Worm (Caenorhabditis elegans) whole organism, early embryonic: Measurements from ENCODE around the gene hpr-9.

ENCODE experiments used
- B0310.2 ChIP-seq: sonication (generic microtip); optimal IDR thresholded peaks from 2 replicates; lab custom pipeline; 2016; ENCODE audit warnings: mild to moderate bottlenecking, missing genetic modification characterization, missing compliant biosample characterization
- F13C5.2 ChIP-seq: sonication (generic microtip); optimal IDR thresholded peaks from 2 replicates; lab custom pipeline; 2017; ENCODE audit warnings: mild to moderate bottlenecking, missing genetic modification characterization, inconsistent platforms, missing compliant biosample characterization
- aly-1 ChIP-seq: sonication (generic microtip); optimal IDR thresholded peaks from 2 replicates; lab custom pipeline; 2016; ENCODE audit warnings: missing genetic modification characterization, missing compliant biosample characterization
- ama-1 ChIP-seq: fragments of 150-350 bp; optimal IDR thresholded peaks from 2 replicates; lab custom pipeline; 2014
- ceh-13 ChIP-seq: fragments of 200-800 bp; sonication (Bioruptor generic); optimal IDR thresholded peaks from 2 replicates; lab custom pipeline; 2018; ENCODE audit warnings: mild to moderate bottlenecking, missing genetic modification characterization, missing compliant biosample characterization
- ceh-36 ChIP-seq: sonication (generic microtip); optimal IDR thresholded peaks from 2 replicates; lab custom pipeline; 2016; ENCODE audit warnings: missing genetic modification characterization, inconsistent platforms, missing compliant biosample characterization
- ets-7 ChIP-seq: sonication (generic microtip); optimal IDR thresholded peaks from 2 replicates; lab custom pipeline; 2016; ENCODE audit warnings: missing genotype, missing genetic modification characterization, missing compliant biosample characterization
- flt-1 ChIP-seq: fragments of 200-800 bp; sonication (Bioruptor generic); IDR thresholded peaks from 2 replicates; pipeline ENCODE4 v1.3.6; 2022; ENCODE audit warnings: missing genetic modification characterization, missing compliant biosample characterization
- hmbx-1 ChIP-seq: sonication (generic microtip); optimal IDR thresholded peaks from 2 replicates; lab custom pipeline; 2016; ENCODE audit warnings: mild to moderate bottlenecking, missing genetic modification characterization, missing compliant biosample characterization
- hmg-4 ChIP-seq: fragments of 200-800 bp; sonication (Bioruptor generic); optimal IDR thresholded peaks from 2 replicates; lab custom pipeline; 2018; ENCODE audit warnings: mild to moderate bottlenecking, missing genetic modification characterization, missing compliant biosample characterization
- hnd-1 ChIP-seq: sonication (generic microtip); optimal IDR thresholded peaks from 2 replicates; lab custom pipeline; 2016; ENCODE audit warnings: missing genetic modification characterization, missing compliant biosample characterization
- pes-1 ChIP-seq: fragments of 200-800 bp; sonication (Bioruptor generic); IDR thresholded peaks from 2 replicates; pipeline ENCODE4 v1.3.6; 2022; ENCODE audit warnings: missing genetic modification reagents, missing genetic modification characterization, missing compliant biosample characterization
- scrt-1 ChIP-seq: fragments of 200-800 bp; sonication (Bioruptor generic); IDR thresholded peaks from 2 replicates; pipeline ENCODE4 v1.3.6; 2022; ENCODE audit warnings: missing genetic modification characterization, missing compliant biosample characterization
- sea-1 ChIP-seq: fragments of 200-800 bp; sonication (Bioruptor generic); conservative IDR thresholded peaks from 2 replicates; pipeline ENCODE4 v1.3.6; 2022; ENCODE audit warnings: missing genetic modification characterization, missing compliant biosample characterization
- tbx-11 ChIP-seq: fragments of 200-800 bp; sonication (Bioruptor generic); IDR thresholded peaks from 2 replicates; pipeline ENCODE4 v1.3.6; 2022; ENCODE audit warnings: missing genetic modification characterization, missing compliant biosample characterization
- tbx-37 ChIP-seq: fragments of 200-800 bp; sonication (Bioruptor generic); conservative IDR thresholded peaks from 2 replicates; pipeline ENCODE4 v1.3.6; 2022; ENCODE audit warnings: missing genetic modification reagents, missing genetic modification characterization, missing compliant biosample characterization
- tra-4 ChIP-seq: sonication (generic microtip); optimal IDR thresholded peaks from 2 replicates; lab custom pipeline; 2017; ENCODE audit warnings: missing genetic modification characterization, missing compliant biosample characterization

Gene hpr-9

DNA sequence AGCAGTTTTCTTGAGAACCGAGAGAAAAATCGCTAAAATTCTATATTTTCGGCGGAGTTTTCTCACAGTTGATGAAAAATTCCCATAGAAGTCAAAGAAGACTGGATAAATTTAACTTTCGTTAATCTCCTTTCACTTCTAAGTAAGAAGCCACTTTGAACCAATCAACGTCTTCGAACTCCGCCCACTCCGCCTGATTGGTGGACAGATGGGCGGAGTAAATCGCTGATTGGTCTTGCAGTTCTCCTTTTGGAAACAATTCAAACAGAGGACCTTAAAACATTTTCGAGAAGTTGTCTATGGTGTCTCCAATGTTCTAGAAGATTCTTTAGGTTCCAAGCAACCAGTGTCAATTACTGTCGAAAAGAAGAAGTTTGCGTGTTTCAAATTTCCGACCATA, 37.0 kb downstream of the hpr-9 start:
- no peak for TF ChIP-seq B0310.2
- no peak for TF ChIP-seq tbx-37 (GFP tag; lab: Robert Waterston, UW)
- TF ChIP-seq pes-1 (GFP tag; lab: Robert Waterston, UW) = no peak
- TF ChIP-seq sea-1 = no peak
- TF ChIP-seq tbx-11 = no peak
- TF ChIP-seq scrt-1 (GFP tag; lab: Robert Waterston, UW) = no peak
- TF ChIP-seq tra-4 (tag; lab: Kevin White, UChicago) = no peak
- no peak for TF ChIP-seq ets-7 (tag; lab: Kevin White, UChicago)
- TF ChIP-seq hmg-4 (GFP tag; lab: Kevin White, UChicago) = no peak
- TF ChIP-seq ceh-36 (tag; lab: Kevin White, UChicago) = no peak

DNA sequence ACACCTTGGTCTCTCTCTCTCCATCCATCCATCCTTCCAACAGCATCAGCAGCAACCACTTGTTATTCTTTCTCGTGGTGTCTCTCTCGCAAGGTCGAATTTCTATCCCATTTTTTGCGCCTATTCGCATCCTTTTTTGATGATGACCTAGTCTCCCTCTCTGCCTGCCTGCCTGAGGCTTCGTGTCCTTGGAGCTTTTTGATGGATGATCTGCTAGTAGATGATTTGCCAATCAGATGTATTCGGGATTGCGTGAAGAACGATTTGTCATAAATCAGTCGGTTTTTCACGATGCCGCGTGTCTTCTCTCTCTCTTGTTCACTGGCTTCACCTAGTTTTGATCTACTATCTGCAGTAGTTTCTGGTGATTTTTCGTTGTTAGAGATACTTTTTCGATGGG, 39.9 kb downstream of the hpr-9 start:
- TF ChIP-seq scrt-1 (GFP tag; lab: Robert Waterston, UW) (no peak), ets-7 (tag; lab: Kevin White, UChicago) (no peak), ceh-36 (tag; lab: Kevin White, UChicago) (no peak), B0310.2 (no peak), hnd-1 (tag; lab: Kevin White, UChicago) (no peak), tbx-11 (no peak), ama-1 (lab: Kevin White, UChicago) (no peak), aly-1 (tag; lab: Kevin White, UChicago) (no peak), F13C5.2 (tag; lab: Kevin White, UChicago) (no peak), hmg-4 (GFP tag; lab: Kevin White, UChicago) (no peak), ceh-13 (GFP tag; lab: Kevin White, UChicago) (no peak), flt-1 (no peak), pes-1 (GFP tag; lab: Robert Waterston, UW) (no peak), tbx-37 (GFP tag; lab: Robert Waterston, UW) (no peak), sea-1 (no peak), hmbx-1 (tag; lab: Kevin White, UChicago) (no peak), tra-4 (tag; lab: Kevin White, UChicago) (no peak)

ce11 chrIII:10666640-10667039, 45.3 kb downstream of the hpr-9 start:
- no peak for TF ChIP-seq scrt-1 (GFP tag; lab: Robert Waterston, UW)
- no peak for TF ChIP-seq tra-4 (tag; lab: Kevin White, UChicago)
- TF ChIP-seq tbx-11 = no peak
- TF ChIP-seq pes-1 (GFP tag; lab: Robert Waterston, UW) = no peak
- TF ChIP-seq ceh-36 (tag; lab: Kevin White, UChicago) = no peak
- peak; percentile 58 for TF ChIP-seq sea-1
- no peak for TF ChIP-seq ets-7 (tag; lab: Kevin White, UChicago)
- no peak for TF ChIP-seq flt-1
- peak; percentile 53 for TF ChIP-seq hmg-4 (GFP tag; lab: Kevin White, UChicago)
- no peak for TF ChIP-seq hnd-1 (tag; lab: Kevin White, UChicago)
- TF ChIP-seq aly-1 (tag; lab: Kevin White, UChicago) = no peak
- no peak for TF ChIP-seq hmbx-1 (tag; lab: Kevin White, UChicago)
- TF ChIP-seq ama-1 (lab: Kevin White, UChicago) = no peak
- no peak for TF ChIP-seq tbx-37 (GFP tag; lab: Robert Waterston, UW)
- TF ChIP-seq B0310.2 = no peak
- TF ChIP-seq ceh-13 (GFP tag; lab: Kevin White, UChicago) = no peak
- TF ChIP-seq F13C5.2 (tag; lab: Kevin White, UChicago) = no peak

ce11 chrIII:10671894-10672293, 50.5 kb downstream of the hpr-9 start:
- no peak for TF ChIP-seq hmbx-1 (tag; lab: Kevin White, UChicago)
- TF ChIP-seq ceh-13 (GFP tag; lab: Kevin White, UChicago) = no peak
- TF ChIP-seq aly-1 (tag; lab: Kevin White, UChicago) = no peak
- no peak for TF ChIP-seq pes-1 (GFP tag; lab: Robert Waterston, UW)
- no peak for TF ChIP-seq tra-4 (tag; lab: Kevin White, UChicago)
- no peak for TF ChIP-seq B0310.2
- no peak for TF ChIP-seq sea-1
- TF ChIP-seq F13C5.2 (tag; lab: Kevin White, UChicago) = no peak
- TF ChIP-seq flt-1 = no peak
- TF ChIP-seq ceh-36 (tag; lab: Kevin White, UChicago) = no peak
- TF ChIP-seq scrt-1 (GFP tag; lab: Robert Waterston, UW) = no peak
